Worm (Caenorhabditis elegans) whole organism, L4 larva: Measurements from ENCODE around the gene ddn-1.

Source experiments
- T20F7.1 ChIP-seq: fragments of 200-800 bp; sonication (Bioruptor generic); optimal IDR thresholded peaks from 2 replicates; lab custom pipeline; 2018; ENCODE audit warnings: mild to moderate bottlenecking, missing genetic modification characterization, missing compliant biosample characterization
- T26A8.4 ChIP-seq: fragments of 200-800 bp; sonication (Bioruptor generic); IDR thresholded peaks from 2 replicates; pipeline ENCODE4 v1.3.6; 2022; ENCODE audit warnings: missing genetic modification characterization, missing compliant biosample characterization
- Y105C5A.15 ChIP-seq: fragments of 200-800 bp; sonication (Bioruptor generic); IDR thresholded peaks from 2 replicates; pipeline ENCODE4 v1.3.6; 2022; ENCODE audit warnings: missing genetic modification characterization, missing compliant biosample characterization
- Y48G9A.11 ChIP-seq: fragments of 200-800 bp; sonication (Bioruptor generic); IDR thresholded peaks from 2 replicates; pipeline ENCODE4 v1.3.6; 2022; ENCODE audit warnings: missing genetic modification reagents, missing genetic modification characterization, missing compliant biosample characterization
- Y75B8A.6 ChIP-seq: fragments of 200-800 bp; sonication (Bioruptor generic); IDR thresholded peaks from 2 replicates; pipeline ENCODE4 v1.3.6; 2022; ENCODE audit warnings: missing genetic modification reagents, missing genetic modification characterization, missing compliant biosample characterization
- aha-1 ChIP-seq: fragments of 150-350 bp; peaks from one replicate; lab custom pipeline; 2014; ENCODE audit warnings: missing biosample characterization, missing genetic modification characterization
- daf-16 ChIP-seq, 3 experiments: sonication (generic microtip); optimal IDR thresholded peaks; 2 replicates each; lab custom pipeline; 2016 to 2017; ENCODE audit warnings: missing genetic modification characterization in 3 of 3, missing genetic modification reagents in 3 of 3, mild to moderate bottlenecking in 2 of 3, missing compliant biosample characterization in 2 of 3, missing biosample characterization in 1 of 3, moderate library complexity in 1 of 3
- egl-43 ChIP-seq: fragments of 200-800 bp; sonication (Bioruptor generic); IDR thresholded peaks from 2 replicates; pipeline ENCODE4 v1.3.6; 2022; ENCODE audit warnings: missing genetic modification reagents, missing genetic modification characterization, missing compliant biosample characterization
- gei-8 ChIP-seq: fragments of 200-800 bp; sonication (Bioruptor generic); optimal IDR thresholded peaks from 2 replicates; lab custom pipeline; 2018; ENCODE audit warnings: mild to moderate bottlenecking, missing genetic modification characterization, missing compliant biosample characterization
- hlh-30 ChIP-seq: sonication (generic microtip); optimal IDR thresholded peaks from 2 replicates; lab custom pipeline; 2017; ENCODE audit warnings: antibody characterized with exemption, mild to moderate bottlenecking, missing genetic modification characterization, missing compliant biosample characterization; ENCODE audit not compliant: insufficient read depth
- hmg-1.1 ChIP-seq: fragments of 200-800 bp; sonication (Bioruptor generic); IDR thresholded peaks from 2 replicates; pipeline ENCODE4 v1.3.6; 2022; ENCODE audit warnings: missing genetic modification reagents, missing genetic modification characterization, missing compliant biosample characterization
- lim-7 ChIP-seq: fragments of 200-800 bp; sonication (Bioruptor generic); IDR thresholded peaks from 2 replicates; pipeline ENCODE4 v1.3.6; 2022; ENCODE audit warnings: missing genetic modification characterization, missing compliant biosample characterization
- lin-1 ChIP-seq: fragments of 200-800 bp; sonication (Bioruptor generic); IDR thresholded peaks from 2 replicates; pipeline ENCODE4 v1.3.6; 2022; ENCODE audit warnings: missing genetic modification reagents, missing genetic modification characterization, missing compliant biosample characterization
- lin-13 ChIP-seq: fragments of 150-350 bp; optimal IDR thresholded peaks from 2 replicates; lab custom pipeline; 2014; ENCODE audit warnings: missing biosample characterization, missing genetic modification reagents, missing genetic modification characterization
- lin-29 ChIP-seq: fragments of 200-800 bp; sonication (Bioruptor generic); IDR thresholded peaks from 2 replicates; pipeline ENCODE4 v1.3.6; 2022; ENCODE audit warnings: missing genetic modification reagents, missing genetic modification characterization, missing compliant biosample characterization
- lin-39 ChIP-seq: fragments of 150-350 bp; optimal IDR thresholded peaks from 2 replicates; lab custom pipeline; 2014; ENCODE audit warnings: missing biosample characterization, missing genetic modification reagents, missing genetic modification characterization
- mdl-1 ChIP-seq, 2 experiments: fragments of 150-350 bp in 1 of 2; sonication (generic microtip) in 1 of 2; optimal IDR thresholded peaks; 2 replicates each; lab custom pipeline; 2014 to 2017; ENCODE audit warnings: missing biosample characterization in 2 of 2, missing genetic modification characterization in 2 of 2
- mdt-29 ChIP-seq: fragments of 200-800 bp; sonication (Bioruptor generic); IDR thresholded peaks from 2 replicates; pipeline ENCODE4 v1.3.6; 2022; ENCODE audit warnings: missing genetic modification reagents, missing genetic modification characterization, missing compliant biosample characterization
- nhr-25 ChIP-seq: sonication (generic microtip); optimal IDR thresholded peaks from 2 replicates; lab custom pipeline; 2017; ENCODE audit warnings: missing genetic modification characterization, mild to moderate bottlenecking, missing compliant biosample characterization, antibody characterized with exemption, moderate library complexity, borderline replicate concordance; ENCODE audit not compliant: insufficient read depth
- nhr-28 ChIP-seq: fragments of 150-350 bp; optimal IDR thresholded peaks from 2 replicates; lab custom pipeline; 2014; ENCODE audit warnings: missing biosample characterization, missing genetic modification characterization
- nhr-48 ChIP-seq: sonication (generic microtip); optimal IDR thresholded peaks from 2 replicates; lab custom pipeline; 2016; ENCODE audit warnings: mild to moderate bottlenecking, missing genetic modification characterization, missing compliant biosample characterization
- nhr-6 ChIP-seq: fragments of 150-350 bp; optimal IDR thresholded peaks from 2 replicates; lab custom pipeline; 2014; ENCODE audit warnings: missing biosample characterization, missing genetic modification characterization
- nhr-77 ChIP-seq: fragments of 150-350 bp; optimal IDR thresholded peaks from 2 replicates; lab custom pipeline; 2014; ENCODE audit warnings: missing biosample characterization, missing genetic modification characterization
- pha-4 ChIP-seq, 2 experiments: fragments of 150-350 bp in 1 of 2; fragments of 200-800 bp in 1 of 2; sonication (Bioruptor generic) in 1 of 2; IDR thresholded peaks in 1 of 2; optimal IDR thresholded peaks in 1 of 2; 2 replicates each; pipeline versions ENCODE4 v1.3.6 to Lab custom; 2014 to 2022; ENCODE audit warnings: missing genetic modification characterization in 2 of 2, missing genetic modification reagents in 2 of 2, missing biosample characterization in 1 of 2, missing compliant biosample characterization in 1 of 2
- pqm-1 ChIP-seq: sonication (generic microtip); optimal IDR thresholded peaks from 2 replicates; lab custom pipeline; 2017; ENCODE audit warnings: missing biosample characterization, missing genetic modification characterization
- rbr-2 ChIP-seq: sonication (generic microtip); optimal IDR thresholded peaks from 2 replicates; lab custom pipeline; 2016; ENCODE audit warnings: missing genotype, missing genetic modification characterization, missing compliant biosample characterization
- saeg-2 ChIP-seq: fragments of 200-800 bp; sonication (Bioruptor generic); IDR thresholded peaks from 2 replicates; pipeline ENCODE4 v1.3.6; 2022; ENCODE audit warnings: missing genetic modification reagents, missing genetic modification characterization, missing compliant biosample characterization
- set-16 ChIP-seq: fragments of 200-800 bp; sonication (Bioruptor generic); IDR thresholded peaks from 2 replicates; pipeline ENCODE4 v1.3.6; 2022; ENCODE audit warnings: missing genetic modification reagents, missing genetic modification characterization, missing compliant biosample characterization
- spr-3 ChIP-seq: fragments of 200-800 bp; sonication (Bioruptor generic); optimal IDR thresholded peaks from 2 replicates; lab custom pipeline; 2018; ENCODE audit warnings: mild to moderate bottlenecking, missing genetic modification characterization, missing compliant biosample characterization
- tra-1 ChIP-seq: fragments of 200-800 bp; sonication (Bioruptor generic); IDR thresholded peaks from 2 replicates; pipeline ENCODE4 v1.3.6; 2022; ENCODE audit warnings: missing genetic modification reagents, missing genetic modification characterization, missing compliant biosample characterization
- unc-130 ChIP-seq: sonication (generic microtip); optimal IDR thresholded peaks from 2 replicates; lab custom pipeline; 2016; ENCODE audit warnings: missing genetic modification reagents, missing genetic modification characterization, missing compliant biosample characterization
- unc-39 ChIP-seq: sonication (generic microtip); optimal IDR thresholded peaks from 2 replicates; lab custom pipeline; 2017; ENCODE audit warnings: missing biosample characterization, missing genetic modification characterization
- unc-62 ChIP-seq, 3 experiments: fragments of 150-350 bp in 1 of 3; sonication (generic microtip); optimal IDR thresholded peaks in 2 of 3; peaks in 1 of 3; 1 replicate in 1 of 3; 2 replicates in 2 of 3; lab custom pipeline; 2014 to 2017; ENCODE audit warnings: missing biosample characterization in 3 of 3, missing genetic modification characterization in 3 of 3, missing genetic modification reagents in 3 of 3, missing genotype in 1 of 3
- zag-1 ChIP-seq: fragments of 150-350 bp; optimal IDR thresholded peaks from 2 replicates; lab custom pipeline; 2014; ENCODE audit warnings: missing biosample characterization, missing genetic modification characterization

The ddn-1 gene

DNA sequence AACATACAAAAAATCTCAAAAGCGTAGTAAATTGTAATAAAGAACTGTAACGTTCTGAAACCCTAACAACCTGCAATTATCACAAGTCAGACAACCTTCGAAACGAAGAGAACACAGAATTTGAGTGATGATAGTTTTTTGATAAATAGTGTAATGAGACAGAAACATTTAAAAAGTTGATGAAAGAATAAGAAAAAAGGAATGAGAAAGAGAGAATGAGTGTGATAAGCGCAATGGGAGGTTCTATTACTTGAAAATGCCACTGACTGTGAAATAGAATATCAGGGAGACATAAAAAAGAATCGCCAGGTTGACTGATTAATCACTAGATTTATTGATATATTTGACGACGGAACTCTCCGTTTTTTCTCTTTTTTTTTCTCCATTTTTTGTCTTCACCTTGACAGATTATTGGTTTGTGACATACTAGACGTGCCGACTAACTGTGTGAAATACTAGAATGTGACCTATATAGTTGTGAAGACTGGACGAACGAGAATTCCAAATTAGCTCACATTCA is 39.0 kb upstream of the ddn-1 start:
- TF ChIP-seq egl-43 (GFP tag; lab: Robert Waterston, UW) (no peak), lin-39 (tag; lab: Kevin White, UChicago) (no peak), nhr-25 (tag; lab: Kevin White, UChicago) (no peak), unc-62 (GFP tag; optimal IDR thresholded peaks at IDR 0.05 in 1 of 2; lab: Kevin White, UChicago) (peak in 1 of 2 experiments; percentile 13), unc-62 (tag; optimal IDR thresholded peaks at IDR 0.05; lab: Kevin White, UChicago) (no peak), spr-3 (GFP tag; lab: Kevin White, UChicago) (no peak), Y75B8A.6 (GFP tag; lab: Robert Waterston, UW) (no peak), nhr-77 (peak; percentile 32), nhr-28 (tag; lab: Kevin White, UChicago) (peak; percentile 66), T20F7.1 (GFP tag; lab: Kevin White, UChicago) (no peak), mdt-29 (no peak), tra-1 (GFP tag; lab: Robert Waterston, UW) (peak; percentile 60; the same call in 1 of the 2 replicates), gei-8 (no peak), Y105C5A.15 (GFP tag; lab: Robert Waterston, UW) (no peak), saeg-2 (no peak), hlh-30 (tag; lab: Kevin White, UChicago) (no peak), lin-29 (GFP tag; lab: Robert Waterston, UW) (no peak), lim-7 (GFP tag; lab: Robert Waterston, UW) (no peak), unc-39 (no peak), aha-1 (tag; lab: Kevin White, UChicago) (peak; percentile 5), nhr-48 (tag; lab: Kevin White, UChicago) (no peak), rbr-2 (tag; lab: Kevin White, UChicago) (no peak), unc-130 (GFP tag; lab: Kevin White, UChicago) (no peak), Y48G9A.11 (GFP tag; lab: Robert Waterston, UW) (no peak), lin-13 (no peak), T26A8.4 (GFP tag; lab: Robert Waterston, UW) (no peak), mdl-1 (tag; optimal IDR thresholded peaks at IDR 0.05; lab: Kevin White, UChicago) (no peak), hmg-1.1 (GFP tag; lab: Robert Waterston, UW) (no peak), pqm-1 (tag; lab: Kevin White, UChicago) (peak; percentile 44), nhr-6 (tag; lab: Kevin White, UChicago) (no peak)

DNA sequence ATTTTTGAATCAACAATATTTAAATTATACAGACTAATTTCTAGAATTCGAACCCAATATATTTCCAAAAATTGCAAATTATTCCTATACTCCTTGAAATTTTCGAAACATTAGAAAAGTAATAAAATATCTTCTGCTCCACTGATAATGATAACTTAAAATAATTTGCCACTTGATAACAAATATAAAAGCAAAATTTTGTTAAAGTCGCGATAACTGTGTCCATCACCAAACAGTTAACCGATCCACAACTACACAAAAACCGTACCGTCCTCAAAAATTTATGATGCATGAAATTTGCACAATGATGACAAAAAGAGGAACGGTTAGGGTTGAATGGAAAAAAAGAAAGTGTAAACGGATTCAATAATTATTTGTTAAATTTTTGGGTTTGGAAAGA is 38.2 kb upstream of the ddn-1 start:
- TF ChIP-seq aha-1 (tag; lab: Kevin White, UChicago), result no peak
- peak in 1 of 2 experiments; percentile 91 for TF ChIP-seq unc-62 (GFP tag; optimal IDR thresholded peaks at IDR 0.05 in 1 of 2; lab: Kevin White, UChicago)
- TF ChIP-seq unc-62 (tag; optimal IDR thresholded peaks at IDR 0.05; lab: Kevin White, UChicago), result no peak

DNA sequence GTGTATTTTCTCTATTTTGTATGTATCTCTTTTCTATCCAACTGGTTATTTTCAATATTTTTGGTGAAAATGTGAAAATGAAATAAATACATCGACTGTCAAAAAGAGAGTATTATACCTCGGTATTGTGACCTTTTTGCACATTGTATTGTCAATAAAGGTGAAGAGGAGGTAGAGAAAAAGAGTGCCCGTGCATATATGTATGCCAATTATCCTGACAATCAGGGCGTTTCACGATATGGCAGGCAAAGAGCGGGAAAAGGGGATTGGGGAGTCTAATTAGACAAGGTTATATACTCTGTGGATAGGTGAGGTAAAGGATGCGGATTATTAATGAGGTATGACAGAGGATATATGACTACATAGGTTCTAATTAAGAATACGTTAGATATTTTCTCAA is 36.6 kb upstream of the ddn-1 start:
- TF ChIP-seq nhr-28 (tag; lab: Kevin White, UChicago), result no peak
- no peak for TF ChIP-seq daf-16 (GFP tag; optimal IDR thresholded peaks at IDR 0.05; lab: Kevin White, UChicago)
- peak; percentile 34 for TF ChIP-seq daf-16 (tag; optimal IDR thresholded peaks at IDR 0.05; lab: Kevin White, UChicago)
- TF ChIP-seq zag-1 (tag; lab: Kevin White, UChicago), result no peak
- TF ChIP-seq lin-1, result no peak
- TF ChIP-seq nhr-6 (tag; lab: Kevin White, UChicago), result peak; percentile 1
- TF ChIP-seq pha-4 (GFP tag; IDR thresholded peaks at IDR 0.05; lab: Robert Waterston, UW), result no peak
- TF ChIP-seq pha-4 (tag; optimal IDR thresholded peaks at IDR 0.05; lab: Kevin White, UChicago), result peak; percentile 45
- TF ChIP-seq pqm-1 (tag; lab: Kevin White, UChicago), result peak; percentile 7
- no peak for TF ChIP-seq rbr-2 (tag; lab: Kevin White, UChicago)
- no peak for TF ChIP-seq set-16
